Worm (Caenorhabditis elegans) whole organism, L2 larva: Measurements from ENCODE around the gene qui-1.

Source experiments
- C34F6.9 ChIP-seq: fragments of 150-350 bp; optimal IDR thresholded peaks from 2 replicates; lab custom pipeline; 2014; ENCODE audit warnings: missing biosample characterization, missing genetic modification characterization
- R02D3.7 ChIP-seq: fragments of 150-350 bp; optimal IDR thresholded peaks from 2 replicates; lab custom pipeline; 2014; ENCODE audit warnings: missing biosample characterization, missing genetic modification characterization
- Y55F3AM.14 ChIP-seq: fragments of 200-800 bp; sonication (Bioruptor generic); optimal IDR thresholded peaks from 2 replicates; lab custom pipeline; 2018; ENCODE audit warnings: mild to moderate bottlenecking, missing genetic modification characterization, missing compliant biosample characterization
- ZK546.5 ChIP-seq: sonication (generic microtip); optimal IDR thresholded peaks from 2 replicates; lab custom pipeline; 2017; ENCODE audit warnings: missing biosample characterization, missing genetic modification characterization
- alr-1 ChIP-seq: fragments of 150-350 bp; optimal IDR thresholded peaks from 2 replicates; lab custom pipeline; 2014; ENCODE audit warnings: missing biosample characterization, missing genetic modification characterization
- aly-2 ChIP-seq: fragments of 150-350 bp; optimal IDR thresholded peaks from 2 replicates; lab custom pipeline; 2014; ENCODE audit warnings: missing biosample characterization, missing genetic modification characterization
- ama-1 ChIP-seq: fragments of 150-350 bp; optimal IDR thresholded peaks from 2 replicates; lab custom pipeline; 2018; ENCODE audit warnings: inconsistent platforms
- ceh-16 ChIP-seq: fragments of 150-350 bp; optimal IDR thresholded peaks from 2 replicates; lab custom pipeline; 2014; ENCODE audit warnings: missing biosample characterization, missing genetic modification characterization
- crh-2 ChIP-seq: sonication (generic microtip); optimal IDR thresholded peaks from 2 replicates; lab custom pipeline; 2017; ENCODE audit warnings: missing biosample characterization, missing genetic modification characterization
- egl-27 ChIP-seq: sonication (generic microtip); optimal IDR thresholded peaks from 3 replicates; lab custom pipeline; 2017; ENCODE audit warnings: missing biosample characterization, missing genetic modification reagents, missing genetic modification characterization
- elt-1 ChIP-seq: fragments of 150-350 bp; optimal IDR thresholded peaks from 2 replicates; lab custom pipeline; 2014; ENCODE audit warnings: missing biosample characterization, missing genetic modification characterization
- elt-3 ChIP-seq: sonication (generic microtip); optimal IDR thresholded peaks from 2 replicates; lab custom pipeline; 2017; ENCODE audit warnings: missing biosample characterization, missing genetic modification characterization
- lin-11 ChIP-seq: fragments of 150-350 bp; sonication (generic microtip); optimal IDR thresholded peaks from 2 replicates; lab custom pipeline; 2014; ENCODE audit warnings: missing biosample characterization, missing genetic modification characterization, inconsistent platforms, mixed read lengths
- lin-13 ChIP-seq: fragments of 150-350 bp; optimal IDR thresholded peaks from 2 replicates; lab custom pipeline; 2014; ENCODE audit warnings: missing biosample characterization, missing genetic modification reagents, missing genetic modification characterization
- lsy-2 ChIP-seq, 2 experiments: fragments of 150-350 bp in 1 of 2; sonication (generic microtip) in 1 of 2; optimal IDR thresholded peaks; 2 replicates each; lab custom pipeline; 2014 to 2017; ENCODE audit warnings: missing biosample characterization in 2 of 2, missing genetic modification characterization in 2 of 2
- mab-5 ChIP-seq: fragments of 150-350 bp; optimal IDR thresholded peaks from 2 replicates; lab custom pipeline; 2014; ENCODE audit warnings: missing biosample characterization, missing genetic modification characterization
- mdl-1 ChIP-seq, 2 experiments: fragments of 150-350 bp in 1 of 2; sonication (generic microtip) in 1 of 2; optimal IDR thresholded peaks; 2 replicates each; lab custom pipeline; 2017; ENCODE audit warnings: missing biosample characterization in 2 of 2, missing genetic modification characterization in 2 of 2
- nhr-10 ChIP-seq: sonication (generic microtip); optimal IDR thresholded peaks from 2 replicates; lab custom pipeline; 2017; ENCODE audit warnings: missing biosample characterization, missing genetic modification characterization
- nhr-129 ChIP-seq: fragments of 150-350 bp; optimal IDR thresholded peaks from 2 replicates; lab custom pipeline; 2014; ENCODE audit warnings: missing biosample characterization, missing genetic modification characterization
- nhr-21 ChIP-seq: fragments of 150-350 bp; optimal IDR thresholded peaks from 2 replicates; lab custom pipeline; 2014; ENCODE audit warnings: missing biosample characterization, missing genetic modification characterization
- nhr-25 ChIP-seq: fragments of 150-350 bp; sonication (generic microtip); optimal IDR thresholded peaks from 3 replicates; lab custom pipeline; 2014; ENCODE audit warnings: missing biosample characterization, missing genetic modification characterization
- nhr-6 ChIP-seq: fragments of 150-350 bp; optimal IDR thresholded peaks from 2 replicates; lab custom pipeline; 2014; ENCODE audit warnings: missing biosample characterization, missing genetic modification characterization
- nhr-77 ChIP-seq: fragments of 150-350 bp; optimal IDR thresholded peaks from 2 replicates; lab custom pipeline; 2014; ENCODE audit warnings: missing biosample characterization, missing genetic modification characterization
- peb-1 ChIP-seq: fragments of 150-350 bp; optimal IDR thresholded peaks from 2 replicates; lab custom pipeline; 2014; ENCODE audit warnings: missing biosample characterization, missing genetic modification characterization
- sem-4 ChIP-seq: fragments of 150-350 bp; optimal IDR thresholded peaks from 2 replicates; lab custom pipeline; 2014; ENCODE audit warnings: missing biosample characterization, missing genetic modification reagents, missing genetic modification characterization
- skn-1 ChIP-seq: sonication (generic microtip); optimal IDR thresholded peaks from 2 replicates; lab custom pipeline; 2017; ENCODE audit warnings: missing biosample characterization, missing genetic modification characterization
- sma-3 ChIP-seq: sonication (generic microtip); optimal IDR thresholded peaks from 2 replicates; lab custom pipeline; 2016; ENCODE audit warnings: missing genetic modification reagents, missing genetic modification characterization, missing compliant biosample characterization
- sma-9 ChIP-seq, 2 experiments: fragments of 150-350 bp in 1 of 2; sonication (generic microtip) in 1 of 2; optimal IDR thresholded peaks; 2 replicates each; lab custom pipeline; 2014 to 2016; ENCODE audit warnings: missing genetic modification characterization in 2 of 2, mild to moderate bottlenecking in 1 of 2, missing biosample characterization in 1 of 2, missing compliant biosample characterization in 1 of 2, missing genetic modification reagents in 1 of 2, moderate library complexity in 1 of 2
- snpc-4 ChIP-seq: fragments of 150-350 bp; optimal IDR thresholded peaks from 2 replicates; lab custom pipeline; 2014; ENCODE audit warnings: missing biosample characterization, missing genetic modification characterization
- unc-55 ChIP-seq: fragments of 150-350 bp; sonication (generic microtip); optimal IDR thresholded peaks from 3 replicates; lab custom pipeline; 2014; ENCODE audit warnings: missing biosample characterization, missing genetic modification reagents, missing genetic modification characterization
- unc-62 ChIP-seq: fragments of 150-350 bp; optimal IDR thresholded peaks from 2 replicates; lab custom pipeline; 2014; ENCODE audit warnings: missing biosample characterization, missing genetic modification reagents, missing genetic modification characterization
- ztf-11 ChIP-seq: sonication (generic microtip); optimal IDR thresholded peaks from 2 replicates; lab custom pipeline; 2017; ENCODE audit warnings: missing biosample characterization, missing genetic modification characterization

Gene qui-1

DNA sequence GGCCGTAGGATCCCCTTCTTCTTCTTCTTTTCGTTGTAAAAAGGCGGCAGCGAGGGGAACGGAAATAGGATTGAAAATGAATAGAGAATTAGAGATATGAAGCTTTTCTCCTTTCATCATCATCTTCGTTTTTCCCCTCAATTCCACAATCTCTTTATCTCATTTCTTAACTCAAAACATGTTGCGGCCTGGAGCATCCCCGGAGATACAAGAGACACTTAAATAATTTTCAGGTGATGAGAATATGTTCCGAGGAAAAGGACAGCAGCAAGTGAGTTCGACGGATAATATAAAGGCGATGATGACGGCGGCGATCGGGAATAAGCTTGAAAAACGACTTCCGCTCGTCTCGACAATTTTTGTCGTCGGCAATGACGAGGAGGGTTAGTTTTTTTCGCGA lies at the start of gene qui-1, which contains the start of gene Y45F10B.13:
Gene qui-1 (plus strand): TSS at position 233 of the 400 bp plus-strand sequence.
Gene Y45F10B.13 (minus strand): TSS at position 101 of the 400 bp plus-strand sequence.
- TF ChIP-seq ZK546.5 (tag; lab: Kevin White, UChicago) (no peak), nhr-129 (tag; lab: Kevin White, UChicago) (peak; percentile 42), ztf-11 (tag; lab: Kevin White, UChicago) (no peak)

DNA sequence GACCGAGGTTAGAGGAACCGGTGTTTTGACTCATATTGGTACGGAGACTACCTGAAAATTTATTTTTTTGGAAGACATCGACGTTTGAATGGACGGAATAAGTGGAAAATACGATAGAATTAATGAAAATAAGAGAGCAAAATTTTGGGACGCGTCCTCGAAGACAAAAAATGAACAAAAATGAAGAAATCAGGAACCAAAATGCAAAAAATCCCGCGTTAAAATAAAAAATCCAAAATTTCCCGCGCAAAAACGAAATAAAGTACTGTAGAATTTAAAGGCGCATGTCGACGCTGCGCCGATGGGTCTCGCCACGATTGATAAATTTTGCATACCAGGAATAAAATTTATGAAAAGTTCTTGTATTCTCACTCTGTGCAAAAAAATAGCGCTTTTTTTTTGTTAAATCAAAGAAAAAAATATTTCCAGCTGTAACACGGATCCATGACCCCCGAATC lies 49.5 kb upstream of the qui-1 start, which contains the start of gene puf-3:
Gene puf-3 (minus strand): TSS at position 51 of the 458 bp plus-strand sequence.
- TF ChIP-seq nhr-25 (tag; lab: Kevin White, UChicago) (no peak), unc-55 (GFP tag; lab: Kevin White, UChicago) (no peak), sma-3 (GFP tag; lab: Kevin White, UChicago) (no peak), ztf-11 (tag; lab: Kevin White, UChicago) (no peak), ceh-16 (tag; lab: Kevin White, UChicago) (no peak), mab-5 (no peak), unc-62 (GFP tag; lab: Kevin White, UChicago) (no peak), skn-1 (no peak), elt-3 (tag; lab: Kevin White, UChicago) (no peak), aly-2 (tag; lab: Kevin White, UChicago) (no peak), sem-4 (tag; lab: Kevin White, UChicago) (no peak), lin-13 (no peak), mdl-1 (tag; optimal IDR thresholded peaks at IDR 0.05; lab: Kevin White, UChicago) (no peak), lin-11 (no peak), peb-1 (no peak), alr-1 (tag; lab: Kevin White, UChicago) (no peak), nhr-6 (tag; lab: Kevin White, UChicago) (no peak)

DNA sequence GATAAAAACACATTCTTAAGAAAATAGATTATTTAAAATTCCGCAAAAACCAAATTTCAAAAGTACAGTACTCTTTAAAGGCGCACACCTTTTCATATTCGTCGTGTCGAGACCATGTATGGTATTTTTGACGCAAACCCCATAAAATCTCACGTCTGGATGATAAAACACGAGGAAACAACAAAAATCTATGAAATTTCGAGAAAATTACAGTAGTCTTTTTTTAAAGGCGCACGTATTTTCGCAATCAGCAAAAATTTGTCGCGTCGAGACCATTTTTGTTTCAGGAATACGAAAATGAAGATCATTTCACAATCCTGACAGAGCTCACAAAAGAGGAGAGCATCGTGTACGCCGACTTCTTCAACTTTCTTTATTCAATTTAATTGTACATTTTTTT lies 48.7 kb upstream of the qui-1 start:
- no peak for TF ChIP-seq egl-27 (tag; lab: Kevin White, UChicago)
- TF ChIP-seq nhr-129 (tag; lab: Kevin White, UChicago) = peak; percentile 14

DNA sequence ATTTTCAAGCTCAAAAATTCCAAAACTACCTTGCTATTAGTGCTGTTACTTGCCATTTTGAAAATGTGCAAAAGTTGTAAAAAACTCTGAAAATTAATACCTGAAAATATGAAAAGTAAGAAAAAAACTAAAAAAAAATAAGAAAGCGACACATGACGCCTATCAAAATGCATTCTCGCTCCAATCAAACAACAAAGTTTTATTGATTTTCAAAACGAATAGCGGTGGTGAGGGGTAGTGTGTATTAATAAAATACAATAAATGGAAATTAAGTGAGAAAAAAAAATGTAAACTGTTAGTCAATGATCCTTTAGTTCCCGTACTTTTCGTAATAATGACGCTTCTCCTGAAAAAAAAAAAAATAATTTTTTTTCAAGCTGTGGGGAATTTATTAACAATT lies 39.9 kb upstream of the qui-1 start, which contains the start of gene dcap-2:
Gene dcap-2 (minus strand): TSS at position 86 of the 400 bp plus-strand sequence.
- TF ChIP-seq nhr-129 (tag; lab: Kevin White, UChicago) = peak; percentile 2
- peak; percentile 57 for TF ChIP-seq C34F6.9 (tag; lab: Kevin White, UChicago)
- TF ChIP-seq peb-1 = no peak
- TF ChIP-seq snpc-4 (tag; lab: Kevin White, UChicago) = no peak
- TF ChIP-seq unc-55 (GFP tag; lab: Kevin White, UChicago) = peak; percentile 60
- TF ChIP-seq ama-1 (lab: Kevin White, UChicago) = no peak
- no peak for TF ChIP-seq sma-9 (GFP tag; optimal IDR thresholded peaks at IDR 0.05; lab: Kevin White, UChicago)
- TF ChIP-seq sma-9 (tag; optimal IDR thresholded peaks at IDR 0.05; lab: Kevin White, UChicago) = no peak
- peak; percentile 4 for TF ChIP-seq crh-2 (tag; lab: Kevin White, UChicago)
- peak in 1 of 2 experiments; percentile 56 for TF ChIP-seq lsy-2 (tag; optimal IDR thresholded peaks at IDR 0.05; lab: Kevin White, UChicago)
- no peak for TF ChIP-seq elt-1 (tag; lab: Kevin White, UChicago)

DNA sequence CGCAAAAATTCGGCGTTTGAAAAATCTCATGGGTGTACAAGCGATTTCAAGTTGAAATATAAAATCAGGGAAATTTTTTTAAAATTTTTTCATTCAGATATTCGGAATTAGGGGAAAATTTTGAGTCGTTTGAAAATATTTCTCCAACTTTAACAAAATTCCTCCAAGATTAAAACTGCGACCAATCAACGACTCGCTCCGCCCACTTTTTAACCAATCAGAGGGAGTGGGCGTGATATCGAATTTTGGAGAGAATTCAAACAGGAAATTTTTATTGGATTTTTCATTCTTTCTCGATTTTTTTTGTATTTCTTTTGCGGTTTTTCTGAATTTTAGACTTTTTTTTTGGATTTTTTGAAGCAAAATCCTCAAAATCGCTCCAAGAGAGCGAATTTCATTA lies 36.4 kb upstream of the qui-1 start:
- TF ChIP-seq sma-3 (GFP tag; lab: Kevin White, UChicago) = no peak
- no peak for TF ChIP-seq nhr-21 (tag; lab: Kevin White, UChicago)
- no peak for TF ChIP-seq unc-55 (GFP tag; lab: Kevin White, UChicago)
- no peak for TF ChIP-seq nhr-77 (tag; lab: Kevin White, UChicago)
- no peak for TF ChIP-seq R02D3.7
- TF ChIP-seq ztf-11 (tag; lab: Kevin White, UChicago) = no peak
- no peak for TF ChIP-seq alr-1 (tag; lab: Kevin White, UChicago)
- no peak for TF ChIP-seq Y55F3AM.14 (GFP tag; lab: Kevin White, UChicago)
- TF ChIP-seq ceh-16 (tag; lab: Kevin White, UChicago) = no peak
- TF ChIP-seq lsy-2 (tag; optimal IDR thresholded peaks at IDR 0.05; lab: Kevin White, UChicago) = no peak
- TF ChIP-seq nhr-10 (tag; lab: Kevin White, UChicago) = no peak
- TF ChIP-seq lin-11 = no peak
